Worm (Caenorhabditis elegans) whole organism, L3 larva: Measurements from ENCODE around the gene F26A1.19.

ENCODE experiments used
- ama-1 ChIP-seq: fragments of 150-350 bp; optimal IDR thresholded peaks from 2 replicates; lab custom pipeline; 2018
- egl-5 ChIP-seq: fragments of 150-350 bp; optimal IDR thresholded peaks from 2 replicates; lab custom pipeline; 2017; ENCODE audit warnings: missing biosample characterization, missing genetic modification reagents, missing genetic modification characterization, inconsistent platforms
- fkh-10 ChIP-seq: sonication (generic microtip); optimal IDR thresholded peaks from 2 replicates; lab custom pipeline; 2017; ENCODE audit warnings: missing biosample characterization, missing genetic modification reagents, missing genetic modification characterization
- lin-39 ChIP-seq: fragments of 150-350 bp; optimal IDR thresholded peaks from 2 replicates; lab custom pipeline; 2018; ENCODE audit warnings: missing biosample characterization, missing genetic modification reagents, missing genetic modification characterization
- mdl-1 ChIP-seq: fragments of 150-350 bp; optimal IDR thresholded peaks from 2 replicates; lab custom pipeline; 2014; ENCODE audit warnings: missing biosample characterization, missing genetic modification characterization
- nhr-12 ChIP-seq: fragments of 150-350 bp; optimal IDR thresholded peaks from 2 replicates; lab custom pipeline; 2014; ENCODE audit warnings: missing biosample characterization, missing genetic modification characterization
- nhr-76 ChIP-seq: fragments of 150-350 bp; sonication (generic microtip); optimal IDR thresholded peaks from 5 replicates; lab custom pipeline; 2014; ENCODE audit warnings: missing biosample characterization, missing genetic modification characterization
- sea-2 ChIP-seq: fragments of 150-350 bp; sonication (generic microtip); optimal IDR thresholded peaks from 4 replicates; lab custom pipeline; 2014; ENCODE audit warnings: missing biosample characterization, missing genetic modification reagents, missing genetic modification characterization
- snpc-4 ChIP-seq: fragments of 150-350 bp; optimal IDR thresholded peaks from 2 replicates; lab custom pipeline; 2014; ENCODE audit warnings: missing biosample characterization, missing genetic modification characterization
- unc-39 ChIP-seq: sonication (generic microtip); optimal IDR thresholded peaks from 4 replicates; lab custom pipeline; 2017; ENCODE audit warnings: missing biosample characterization, missing genetic modification characterization

DNA sequence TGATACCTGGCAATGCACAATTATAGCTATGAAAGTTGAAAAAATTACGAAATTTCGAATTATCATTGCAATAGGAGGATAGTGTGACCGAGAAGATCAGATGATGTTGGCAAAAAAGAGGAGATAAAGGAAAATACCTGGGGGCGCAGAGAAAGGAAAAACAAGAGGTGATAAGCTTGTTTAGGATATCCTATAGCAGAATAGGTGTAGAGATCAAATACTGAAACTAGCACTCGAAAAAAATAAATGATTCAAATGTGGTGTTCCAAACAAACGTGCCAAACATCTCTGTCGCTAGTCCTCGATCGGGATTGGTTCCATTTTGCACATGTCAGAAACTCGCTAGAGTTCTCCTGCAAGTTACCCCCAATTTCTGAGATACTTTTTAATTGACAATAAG is 8.1 kb upstream of the F26A1.19 start, which contains the start of gene F26A1.9:
- TF ChIP-seq lin-39 (tag; lab: Kevin White, UChicago): no peak
- TF ChIP-seq nhr-12 (tag; lab: Kevin White, UChicago): no peak
- no peak for TF ChIP-seq fkh-10 (GFP tag; lab: Kevin White, UChicago)
- TF ChIP-seq snpc-4 (tag; lab: Kevin White, UChicago): no peak
- TF ChIP-seq mdl-1 (tag; lab: Kevin White, UChicago): no peak
- no peak for TF ChIP-seq ama-1 (lab: Kevin White, UChicago)
- TF ChIP-seq nhr-76: no peak
- no peak for TF ChIP-seq egl-5 (tag; lab: Kevin White, UChicago)
- no peak for TF ChIP-seq unc-39 (tag; lab: Kevin White, UChicago)
- TF ChIP-seq sea-2 (GFP tag; lab: Kevin White, UChicago): no peak
